Fruit fly (Drosophila melanogaster) whole organism, larva: ENCODE measurements around the gene CG33110.

Experiments used
- noc ChIP-seq: fragments of 200-800 bp; sonication (Bioruptor generic); optimal IDR thresholded peaks from 3 replicates; lab custom pipeline; 2019; ENCODE audit warnings: missing biosample characterization, mild to moderate bottlenecking, missing genetic modification characterization, moderate library complexity

The CG33110 gene

DNA sequence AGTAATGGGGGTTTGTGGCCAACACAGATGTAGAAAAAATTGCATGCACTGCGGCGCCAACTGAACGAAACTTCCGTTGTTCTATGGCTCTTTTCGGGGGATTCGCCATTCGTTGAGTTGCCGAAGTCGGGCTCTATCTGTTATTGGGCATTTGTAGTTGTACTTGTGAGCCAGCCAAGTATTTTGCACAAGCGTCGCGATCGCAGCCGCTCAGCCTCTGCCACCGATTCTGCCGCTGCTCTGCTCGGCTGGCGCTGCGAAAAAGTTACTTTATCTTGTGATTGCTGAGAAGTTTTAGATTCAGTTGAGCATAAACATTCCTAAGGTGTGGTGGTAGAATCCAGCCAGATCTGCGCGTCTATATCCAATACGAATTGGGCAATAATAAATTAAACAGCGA is at the start of gene CG33110:
CG33110 (plus strand) TSS at position 301 of the 400 bp plus-strand sequence.
- TF ChIP-seq noc (tag; lab: Kevin White, UChicago) = no peak

DNA sequence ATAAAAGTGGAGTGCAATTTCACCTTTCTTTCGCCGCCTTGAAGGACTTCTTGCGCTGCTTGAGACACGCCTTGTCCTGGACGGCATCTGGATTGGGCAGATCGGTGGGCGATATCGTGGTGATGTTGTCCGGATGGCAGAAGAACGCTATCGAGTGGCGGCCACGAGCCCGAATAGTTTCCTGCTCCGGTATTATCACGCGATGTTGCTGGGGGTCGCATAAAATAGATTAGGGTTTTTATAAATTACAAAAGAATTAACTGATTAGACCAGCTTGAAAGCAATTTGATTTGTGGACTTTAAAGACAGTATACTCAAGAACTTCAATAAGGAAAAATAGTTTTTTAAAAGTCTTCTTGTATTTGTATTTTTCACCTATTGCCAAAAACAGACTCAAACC is 49.5 kb upstream of the CG33110 start:
- peak; percentile 33 for TF ChIP-seq noc (tag; lab: Kevin White, UChicago)

DNA sequence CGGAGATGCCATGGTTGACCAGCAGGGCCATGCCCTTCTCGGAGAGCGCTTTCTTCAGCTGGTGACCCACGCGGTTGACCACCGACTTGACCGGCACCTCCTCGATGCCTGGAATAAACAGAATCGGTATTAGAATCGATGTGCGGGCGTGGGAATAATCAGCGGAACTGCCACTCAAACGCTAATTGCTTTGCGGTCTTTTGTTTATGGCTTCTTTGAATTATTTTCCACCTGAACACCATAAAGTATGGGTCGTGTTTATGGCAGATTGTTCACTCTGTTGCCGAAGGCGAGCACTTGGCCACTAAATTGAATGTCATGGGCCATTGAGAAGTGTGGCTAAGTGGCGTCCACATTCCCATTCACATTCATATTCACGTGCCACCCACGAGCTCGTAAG is 47.9 kb upstream of the CG33110 start:
- TF ChIP-seq noc (tag; lab: Kevin White, UChicago) = no peak

DNA sequence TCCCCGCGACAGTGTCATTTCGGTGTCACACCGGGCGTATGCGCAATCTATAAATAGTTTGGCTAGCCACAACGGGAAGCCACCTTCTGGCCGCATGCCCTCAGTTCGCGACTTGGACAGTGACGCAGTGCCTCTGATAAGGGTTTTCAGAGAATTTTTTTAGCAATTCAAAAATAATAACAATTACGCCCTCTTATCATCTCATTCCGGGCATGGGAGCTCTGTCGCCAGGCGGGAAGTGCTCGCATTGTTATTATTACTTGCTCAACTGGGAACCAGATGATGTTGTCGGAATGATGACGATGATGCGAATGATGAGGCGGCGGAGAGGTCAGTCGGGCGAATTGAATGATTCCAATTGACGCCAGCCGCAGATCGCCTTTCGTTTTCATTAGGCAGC is 47.1 kb upstream of the CG33110 start:
- peak; percentile 32 for TF ChIP-seq noc (tag; lab: Kevin White, UChicago)

DNA sequence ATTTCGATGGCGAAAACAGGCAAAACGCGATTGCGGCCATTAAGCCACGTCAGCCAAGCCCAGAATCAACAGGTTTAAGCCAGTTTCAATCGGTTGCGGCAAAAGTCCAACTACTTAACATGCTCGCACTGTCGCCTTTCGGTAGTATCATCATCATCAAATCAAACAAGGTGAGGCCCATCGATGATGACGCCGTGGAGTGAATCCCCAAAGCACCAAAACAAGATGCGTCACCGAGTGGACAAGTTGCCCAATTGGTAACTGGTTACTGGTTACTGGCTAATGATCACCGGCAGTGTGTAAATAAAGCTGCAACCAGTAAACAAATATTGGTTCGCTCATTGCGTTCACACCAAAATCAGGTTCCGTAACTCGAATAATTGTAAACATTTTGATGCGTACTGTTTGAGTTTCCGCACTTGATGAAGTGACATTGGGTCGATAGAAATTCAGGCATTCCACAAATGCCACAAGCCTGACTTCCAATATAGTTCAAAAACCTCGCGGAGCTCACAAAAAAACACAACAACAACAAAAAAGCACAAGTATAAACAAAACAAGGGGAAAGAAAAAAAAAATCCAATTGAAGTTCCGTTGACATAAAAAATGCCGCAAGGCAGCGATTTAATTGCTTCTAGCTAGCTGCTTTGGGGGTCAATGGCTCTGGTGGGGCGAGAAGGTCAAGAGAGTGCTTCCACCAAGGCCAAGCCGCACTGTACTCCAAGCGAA is 45.5 kb upstream of the CG33110 start:
- no peak for TF ChIP-seq noc (tag; lab: Kevin White, UChicago)

DNA sequence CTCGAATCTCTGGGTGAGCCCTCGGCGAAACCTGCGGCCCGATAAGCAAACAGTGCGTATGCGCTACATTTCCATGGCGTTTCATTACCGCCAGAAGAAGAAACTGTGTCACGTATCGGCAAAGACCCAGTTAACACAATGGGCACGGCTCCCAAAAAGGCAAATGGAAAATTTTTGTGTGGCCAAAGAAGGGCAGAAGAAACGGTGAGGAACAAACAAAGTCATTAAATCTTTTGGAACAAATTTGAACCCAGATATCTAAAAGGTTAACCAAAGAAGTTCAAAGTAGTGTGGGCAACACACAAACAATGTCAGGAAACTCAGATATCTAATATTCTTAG is 44.9 kb upstream of the CG33110 start:
- no peak for TF ChIP-seq noc (tag; lab: Kevin White, UChicago)

DNA sequence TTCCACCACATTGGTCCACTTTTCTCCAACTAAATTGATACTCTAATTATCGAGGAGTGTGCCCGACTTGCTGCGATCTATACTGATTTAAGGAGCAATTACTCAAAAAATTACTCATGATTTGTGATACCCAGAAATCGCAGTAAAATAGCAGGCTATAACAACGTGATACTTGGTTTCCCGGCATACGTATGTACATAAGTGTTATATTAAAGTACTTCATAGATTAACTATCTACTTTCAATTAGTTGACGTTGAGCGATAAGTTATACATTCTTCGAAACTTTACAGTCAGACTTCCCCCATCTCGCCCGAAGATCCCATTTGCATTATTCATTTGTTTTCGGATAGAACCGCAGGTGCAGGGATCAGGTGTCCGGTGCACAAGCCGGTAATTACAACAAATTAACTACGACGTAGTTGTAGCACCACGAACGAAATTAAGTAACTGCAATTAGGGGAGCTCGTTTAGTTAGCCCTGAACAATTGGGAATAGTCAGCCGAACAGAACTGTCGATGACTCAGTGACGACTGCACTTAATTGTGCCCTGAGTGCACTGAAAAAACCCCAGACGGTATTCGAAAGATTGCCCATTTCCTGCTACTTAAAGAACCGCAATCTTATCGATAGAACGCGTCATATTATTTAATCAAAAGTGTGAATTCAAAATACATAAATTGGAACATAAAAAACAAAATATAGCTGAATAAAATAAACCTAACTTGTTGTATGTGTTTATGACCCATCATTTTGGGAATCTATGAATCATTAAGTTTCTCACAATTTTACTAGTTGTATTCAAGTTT is 44.2 kb upstream of the CG33110 start:
- TF ChIP-seq noc (tag; lab: Kevin White, UChicago) = peak; percentile 33

DNA sequence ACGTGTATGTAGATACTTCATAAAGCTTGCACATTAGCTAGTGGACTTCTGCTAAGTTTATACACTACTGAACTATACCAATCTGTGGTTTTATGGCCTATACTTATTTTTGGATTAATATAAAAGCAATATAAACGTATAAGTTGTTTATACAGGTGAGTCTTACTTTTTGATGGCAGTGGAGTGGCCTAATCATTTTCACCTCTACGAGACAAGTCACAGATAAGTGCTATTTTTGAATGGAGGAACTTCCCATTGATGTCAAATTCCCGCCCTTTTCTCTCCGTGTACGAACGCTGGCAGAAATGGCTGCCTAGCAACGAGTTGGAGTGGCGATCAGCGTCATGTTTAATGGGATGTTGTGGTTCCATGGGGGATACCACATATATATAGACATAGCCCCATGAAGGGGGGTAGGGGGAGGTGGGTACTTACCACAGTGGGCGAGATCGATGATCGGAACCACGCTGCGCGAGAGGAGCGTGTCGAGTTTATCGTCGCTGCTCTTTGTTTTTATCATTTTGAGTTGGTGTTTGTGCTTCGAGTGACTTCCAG is 43.6 kb upstream of the CG33110 start:
- peak; percentile 33 for TF ChIP-seq noc (tag; lab: Kevin White, UChicago)

DNA sequence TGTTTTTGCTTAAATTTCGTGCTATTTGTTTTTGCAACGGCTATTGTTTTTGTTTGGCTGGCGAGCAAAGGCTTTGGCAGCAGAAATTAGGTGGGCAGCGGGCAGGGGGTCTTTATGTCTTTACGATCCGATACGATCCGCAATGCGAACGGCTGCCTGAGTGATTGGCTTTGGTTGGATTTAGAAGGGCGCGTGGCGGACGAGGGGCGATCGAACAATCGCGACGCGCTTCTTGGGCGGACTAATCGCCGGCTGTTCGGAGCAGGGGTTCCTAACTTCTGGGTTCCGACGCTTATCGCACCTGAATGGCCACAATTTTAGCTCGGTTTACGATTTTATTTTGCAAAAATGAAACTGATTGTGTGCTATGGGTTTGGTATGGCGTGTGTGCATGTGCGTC is 42.8 kb upstream of the CG33110 start:
- TF ChIP-seq noc (tag; lab: Kevin White, UChicago) = peak; percentile 30

DNA sequence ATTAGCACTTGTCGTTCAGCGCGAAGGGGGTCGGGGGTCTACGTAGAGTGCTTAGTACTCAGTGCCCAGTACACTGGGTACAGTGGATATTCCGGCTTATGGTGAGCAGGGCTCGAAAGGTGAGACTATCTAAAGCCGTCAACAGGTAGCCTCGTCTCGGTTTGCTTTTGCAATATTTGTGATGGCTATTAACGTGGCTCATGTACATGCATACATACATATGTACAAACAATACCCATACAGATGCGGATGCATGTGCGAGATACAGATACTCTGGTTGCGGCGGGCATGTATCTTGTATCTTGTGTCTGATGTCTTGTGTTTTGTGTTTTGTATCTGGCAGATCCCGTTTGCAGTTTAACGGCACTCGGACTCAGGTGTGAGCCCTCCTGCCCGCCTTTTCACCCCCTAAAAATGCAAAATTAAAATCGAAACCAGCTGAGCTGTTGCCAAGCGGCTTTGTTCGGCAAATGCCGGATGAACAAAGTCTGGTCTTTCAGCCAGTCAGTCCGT is 42.3 kb upstream of the CG33110 start:
- TF ChIP-seq noc (tag; lab: Kevin White, UChicago) = no peak

DNA sequence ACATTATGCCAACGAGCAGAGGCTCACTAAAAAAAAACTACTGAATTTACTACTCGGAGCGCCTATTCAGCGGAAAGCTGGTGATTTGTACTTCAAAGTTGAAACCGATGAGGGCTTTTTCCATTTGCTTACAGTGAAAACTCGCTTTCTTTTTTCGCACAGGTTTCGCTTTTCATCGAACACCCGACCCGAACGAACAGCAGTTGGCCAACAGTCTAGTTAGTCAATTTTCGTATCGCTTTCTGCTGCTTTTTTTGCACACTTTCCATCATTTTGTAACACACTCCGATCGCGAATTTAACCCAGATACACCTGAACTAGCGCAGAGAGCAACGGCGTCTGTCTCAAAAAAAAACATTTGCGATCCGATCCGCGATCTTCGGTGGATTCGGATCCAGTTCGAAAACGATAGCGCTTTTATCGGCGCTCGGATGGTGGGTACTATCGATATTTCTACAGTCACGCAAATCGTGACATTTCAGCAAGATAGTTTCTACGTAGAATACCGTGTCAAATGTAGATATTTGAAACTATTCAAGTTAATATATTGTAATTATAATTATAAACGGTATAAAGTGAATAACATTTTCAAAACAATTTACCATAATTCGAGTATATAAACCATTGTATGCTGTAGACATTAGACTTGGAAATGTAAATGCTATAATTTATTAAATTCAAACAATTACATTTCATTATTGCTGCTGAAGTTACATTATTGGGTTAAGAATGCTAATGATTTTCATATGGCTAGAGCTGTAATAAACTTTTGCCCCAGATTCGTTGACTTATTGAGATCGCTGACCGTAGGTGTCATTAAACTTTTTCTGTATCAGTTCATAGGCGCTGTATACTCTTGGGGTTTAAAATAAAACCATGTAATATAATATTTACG is 41.5 kb upstream of the CG33110 start, which contains the start of gene CG5346:
CG5346 (minus strand) TSS at position 400 of the 895 bp plus-strand sequence.
- no peak for TF ChIP-seq noc (tag; lab: Kevin White, UChicago)

DNA sequence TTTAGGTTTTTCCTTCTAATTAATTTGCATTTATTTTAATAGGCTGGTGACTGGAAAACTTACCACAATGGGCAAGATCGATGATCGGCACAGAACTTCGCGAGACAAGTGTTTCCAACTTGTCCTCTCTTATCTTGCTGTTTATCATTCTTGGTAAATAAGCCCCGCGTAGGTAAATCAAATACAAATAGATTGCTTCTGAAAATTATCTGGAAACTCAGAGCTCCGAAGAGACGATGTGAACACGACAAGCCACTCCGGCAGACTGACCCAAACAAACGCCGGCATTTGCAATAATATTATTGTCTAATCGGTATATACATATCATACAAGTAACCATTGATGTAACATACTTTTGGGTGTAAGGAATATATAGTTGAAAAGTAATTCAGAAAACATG is 39.7 kb upstream of the CG33110 start, which contains the start of gene CG33099:
CG33099 (minus strand) TSS at position 268 of the 400 bp plus-strand sequence.
- TF ChIP-seq noc (tag; lab: Kevin White, UChicago) = peak; percentile 65

DNA sequence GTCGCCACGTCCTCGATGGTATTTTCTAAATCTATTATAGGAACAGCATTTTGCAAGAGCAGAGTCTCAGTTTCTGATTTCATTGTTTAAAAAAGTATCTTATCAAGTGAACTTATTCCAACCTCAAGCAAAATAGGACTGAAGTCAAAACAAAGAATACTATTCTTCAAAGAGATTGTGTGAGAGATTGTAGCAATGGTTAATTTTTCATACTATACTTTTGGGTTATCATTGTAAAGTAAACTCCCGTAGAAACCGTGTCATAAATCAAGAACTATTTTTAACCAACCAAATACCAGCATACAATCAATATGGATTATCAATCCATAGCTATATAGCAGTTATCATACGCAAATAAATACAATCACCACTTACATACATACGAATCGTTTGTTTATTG is 38.2 kb upstream of the CG33110 start, which contains the start of gene CG33093:
CG33093 (minus strand) TSS at position 122 of the 400 bp plus-strand sequence.
- no peak for TF ChIP-seq noc (tag; lab: Kevin White, UChicago)

DNA sequence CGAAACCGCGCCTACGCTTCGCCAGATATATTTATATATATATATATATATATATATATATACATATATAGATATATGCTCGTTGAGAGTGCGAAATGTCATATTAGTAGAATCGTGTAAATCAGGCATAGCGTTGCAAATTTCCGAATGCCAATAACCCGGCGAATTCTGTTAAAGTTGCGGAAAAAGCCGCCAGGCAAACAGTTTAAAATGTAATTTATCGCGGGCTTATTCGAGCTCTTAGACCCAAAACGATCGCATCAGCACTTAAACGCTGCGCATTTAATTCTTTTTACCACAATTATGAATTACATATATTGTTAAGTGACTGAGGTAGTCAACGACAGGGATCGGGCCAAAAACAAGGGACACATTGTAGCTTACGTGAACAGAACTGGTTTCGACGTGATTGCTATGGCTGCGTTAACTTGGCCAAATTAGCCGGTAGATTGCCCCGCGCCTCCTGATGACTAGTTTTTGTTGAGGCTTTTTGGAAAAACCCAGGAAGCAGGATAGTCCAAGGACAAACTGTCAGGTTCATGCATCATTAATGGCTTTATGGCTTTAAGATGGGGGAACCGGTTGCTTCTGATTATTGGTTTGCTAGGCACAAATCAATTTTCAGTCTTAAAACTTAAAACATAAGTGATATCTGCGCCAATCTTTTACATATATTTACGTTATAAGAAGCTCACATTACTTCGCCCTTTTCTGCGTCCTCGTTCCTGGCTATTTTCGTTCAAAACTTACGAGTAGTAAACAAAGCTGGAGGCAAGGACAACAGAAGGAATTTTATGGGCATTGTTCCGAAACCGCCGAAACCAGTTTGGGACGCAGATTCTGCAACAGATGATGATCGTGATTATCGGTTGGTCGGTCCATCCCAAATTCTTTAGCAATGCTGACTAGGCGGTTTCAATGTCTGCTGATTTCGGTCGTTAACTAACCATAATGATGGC is 35.7 kb upstream of the CG33110 start:
- TF ChIP-seq noc (tag; lab: Kevin White, UChicago) = no peak
